Worm (Caenorhabditis elegans) whole organism, L1 larva: Measurements from ENCODE around the gene C46F9.5.

ENCODE experiments used
- C16A3.4 ChIP-seq: fragments of 150-350 bp; optimal IDR thresholded peaks from 2 replicates; lab custom pipeline; 2014; ENCODE audit warnings: missing biosample characterization, missing genetic modification characterization
- C34B4.2 ChIP-seq: sonication (generic microtip); optimal IDR thresholded peaks from 2 replicates; lab custom pipeline; 2017; ENCODE audit warnings: mild to moderate bottlenecking, missing genetic modification characterization, missing compliant biosample characterization
- Y116A8C.19 ChIP-seq: sonication (generic microtip); optimal IDR thresholded peaks from 2 replicates; lab custom pipeline; 2016; ENCODE audit warnings: missing compliant biosample characterization, missing genetic modification characterization, borderline replicate concordance
- aha-1 ChIP-seq: fragments of 150-350 bp; optimal IDR thresholded peaks from 2 replicates; lab custom pipeline; 2014; ENCODE audit warnings: missing biosample characterization, missing genetic modification characterization
- alr-1 ChIP-seq: fragments of 200-800 bp; sonication (Bioruptor generic); optimal IDR thresholded peaks from 2 replicates; lab custom pipeline; 2018; ENCODE audit warnings: borderline replicate concordance, mild to moderate bottlenecking, missing genetic modification characterization, missing compliant biosample characterization
- aly-2 ChIP-seq: fragments of 150-350 bp; optimal IDR thresholded peaks from 2 replicates; lab custom pipeline; 2014; ENCODE audit warnings: missing biosample characterization, missing genetic modification characterization
- blmp-1 ChIP-seq: fragments of 150-350 bp; optimal IDR thresholded peaks from 2 replicates; lab custom pipeline; 2014; ENCODE audit warnings: missing biosample characterization, missing genetic modification characterization
- ceh-88 ChIP-seq: fragments of 200-800 bp; sonication (Bioruptor generic); IDR thresholded peaks from 2 replicates; pipeline ENCODE4 v1.3.6; 2022; ENCODE audit warnings: missing genetic modification characterization, missing compliant biosample characterization
- ceh-90 ChIP-seq: sonication (generic microtip); optimal IDR thresholded peaks from 2 replicates; lab custom pipeline; 2016; ENCODE audit warnings: missing genetic modification characterization, missing compliant biosample characterization
- dpl-1 ChIP-seq, 3 experiments: fragments of 150-350 bp in 2 of 3; sonication (generic microtip) in 1 of 3; optimal IDR thresholded peaks; 2 replicates each; lab custom pipeline; 2014 to 2017; ENCODE audit warnings: missing biosample characterization in 3 of 3, missing genetic modification characterization in 3 of 3, missing genetic modification reagents in 3 of 3
- efl-1 ChIP-seq, 4 experiments: fragments of 150-350 bp; optimal IDR thresholded peaks in 3 of 4; peaks in 1 of 4; 1 replicate in 1 of 4; 2 replicates in 3 of 4; lab custom pipeline; 2014; ENCODE audit warnings: missing biosample characterization in 2 of 4, missing genetic modification characterization in 2 of 4, missing genetic modification reagents in 2 of 4
- egl-27 ChIP-seq, 2 experiments: fragments of 150-350 bp in 1 of 2; sonication (generic microtip); optimal IDR thresholded peaks; 3 replicates each; lab custom pipeline; 2017 to 2018; ENCODE audit warnings: missing biosample characterization in 2 of 2, missing genetic modification characterization in 2 of 2, missing genetic modification reagents in 2 of 2
- elt-2 ChIP-seq: sonication (generic microtip); optimal IDR thresholded peaks from 2 replicates; lab custom pipeline; 2016; ENCODE audit warnings: missing genetic modification characterization, mild to moderate bottlenecking, inconsistent platforms, missing compliant biosample characterization, missing genetic modification reagents
- elt-3 ChIP-seq, 6 experiments: fragments of 150-350 bp in 1 of 6; sonication (generic microtip); optimal IDR thresholded peaks; 2 replicates each; lab custom pipeline; 2017 to 2018; ENCODE audit warnings: missing biosample characterization in 6 of 6, missing genetic modification characterization in 6 of 6, inconsistent platforms in 1 of 6
- ets-5 ChIP-seq: fragments of 200-800 bp; sonication (Bioruptor generic); IDR thresholded peaks from 2 replicates; pipeline ENCODE4 v1.3.6; 2022; ENCODE audit warnings: missing genetic modification characterization, missing compliant biosample characterization
- fkh-10 ChIP-seq: sonication (generic microtip); optimal IDR thresholded peaks from 2 replicates; lab custom pipeline; 2017; ENCODE audit warnings: missing biosample characterization, missing genetic modification reagents, missing genetic modification characterization
- fkh-4 ChIP-seq: sonication (generic microtip); optimal IDR thresholded peaks from 2 replicates; lab custom pipeline; 2016; ENCODE audit warnings: missing compliant biosample characterization, missing genetic modification characterization, borderline replicate concordance
- hlh-17 ChIP-seq: fragments of 200-800 bp; sonication (Bioruptor generic); optimal IDR thresholded peaks from 2 replicates; lab custom pipeline; 2018; ENCODE audit warnings: missing genetic modification characterization, mild to moderate bottlenecking, missing compliant biosample characterization, moderate library complexity, borderline replicate concordance
- hpl-2 ChIP-seq: fragments of 150-350 bp; optimal IDR thresholded peaks from 2 replicates; lab custom pipeline; 2014; ENCODE audit warnings: missing biosample characterization, missing genetic modification reagents, missing genetic modification characterization
- irx-1 ChIP-seq: sonication (generic microtip); optimal IDR thresholded peaks from 2 replicates; lab custom pipeline; 2016; ENCODE audit warnings: missing genetic modification characterization, missing compliant biosample characterization
- isw-1 ChIP-seq: fragments of 200-800 bp; sonication (Bioruptor generic); IDR thresholded peaks from 2 replicates; pipeline ENCODE4 v1.3.6; 2022; ENCODE audit warnings: missing genetic modification characterization, missing compliant biosample characterization
- lin-13 ChIP-seq: fragments of 150-350 bp; optimal IDR thresholded peaks from 2 replicates; lab custom pipeline; 2014; ENCODE audit warnings: missing biosample characterization, missing genetic modification reagents, missing genetic modification characterization
- lin-14 ChIP-seq: fragments of 200-800 bp; sonication (Bioruptor generic); optimal IDR thresholded peaks from 2 replicates; lab custom pipeline; 2018; ENCODE audit warnings: mild to moderate bottlenecking, missing genetic modification characterization, moderate library complexity, missing compliant biosample characterization
- lin-15B ChIP-seq: fragments of 150-350 bp; sonication (generic microtip); optimal IDR thresholded peaks from 3 replicates; lab custom pipeline; 2014; ENCODE audit warnings: missing biosample characterization, missing genetic modification characterization
- lin-35 ChIP-seq, 2 experiments: fragments of 150-350 bp; optimal IDR thresholded peaks; 2 replicates each; lab custom pipeline; 2014; ENCODE audit warnings: missing biosample characterization in 2 of 2, missing genetic modification characterization in 2 of 2, missing genetic modification reagents in 2 of 2
- lir-3 ChIP-seq: sonication (generic microtip); optimal IDR thresholded peaks from 2 replicates; lab custom pipeline; 2016; ENCODE audit warnings: mild to moderate bottlenecking, missing genetic modification characterization, moderate library complexity, missing compliant biosample characterization; ENCODE audit not compliant: poor library complexity
- mdl-1 ChIP-seq, 2 experiments: fragments of 150-350 bp; optimal IDR thresholded peaks; 2 replicates each; lab custom pipeline; 2014 to 2017; ENCODE audit warnings: missing biosample characterization in 2 of 2, missing genetic modification characterization in 2 of 2, inconsistent platforms in 1 of 2
- nhr-20 ChIP-seq: sonication (generic microtip); optimal IDR thresholded peaks from 2 replicates; lab custom pipeline; 2016; ENCODE audit warnings: mild to moderate bottlenecking, missing genetic modification characterization, missing compliant biosample characterization
- nhr-28 ChIP-seq: fragments of 150-350 bp; optimal IDR thresholded peaks from 2 replicates; lab custom pipeline; 2014; ENCODE audit warnings: missing biosample characterization, missing genetic modification characterization
- nhr-77 ChIP-seq: fragments of 150-350 bp; optimal IDR thresholded peaks from 2 replicates; lab custom pipeline; 2014; ENCODE audit warnings: missing biosample characterization, missing genetic modification characterization
- sup-37 ChIP-seq: fragments of 200-800 bp; sonication (Bioruptor generic); optimal IDR thresholded peaks from 2 replicates; lab custom pipeline; 2018; ENCODE audit warnings: mild to moderate bottlenecking, missing genetic modification characterization, missing compliant biosample characterization
- swsn-7 ChIP-seq: sonication (generic microtip); optimal IDR thresholded peaks from 2 replicates; lab custom pipeline; 2016; ENCODE audit warnings: missing genetic modification characterization, missing compliant biosample characterization
- tbx-2 ChIP-seq: sonication (generic microtip); optimal IDR thresholded peaks from 2 replicates; lab custom pipeline; 2016; ENCODE audit warnings: missing genetic modification characterization, missing compliant biosample characterization
- unc-86 ChIP-seq: sonication (generic microtip); optimal IDR thresholded peaks from 2 replicates; lab custom pipeline; 2016; ENCODE audit warnings: missing genetic modification characterization, missing compliant biosample characterization
- xbp-1 ChIP-seq: sonication (generic microtip); optimal IDR thresholded peaks from 2 replicates; lab custom pipeline; 2016; ENCODE audit warnings: missing genetic modification characterization, missing compliant biosample characterization
- zip-4 ChIP-seq: fragments of 200-800 bp; sonication (Bioruptor generic); optimal IDR thresholded peaks from 2 replicates; lab custom pipeline; 2018; ENCODE audit warnings: mild to moderate bottlenecking, missing genetic modification characterization, moderate library complexity, missing compliant biosample characterization

Gene C46F9.5

DNA sequence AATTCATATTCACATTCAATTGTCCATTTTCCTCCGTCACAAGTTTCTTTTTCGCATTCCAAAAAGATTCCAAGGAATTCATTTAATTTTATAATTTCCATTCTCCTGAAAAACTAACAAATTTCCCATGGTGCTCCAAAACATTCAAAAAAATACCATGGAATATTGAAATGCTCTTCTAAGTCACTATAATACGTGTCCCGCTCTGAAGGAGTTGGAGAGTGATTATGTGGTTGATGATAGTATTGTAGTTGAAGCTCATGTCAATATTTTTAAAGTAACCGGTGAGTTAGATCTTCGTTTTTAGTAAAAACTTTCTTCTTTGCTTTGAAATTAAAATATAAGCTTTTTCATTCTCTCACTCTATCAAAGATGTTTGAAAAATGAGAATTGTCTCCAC is 4.7 kb upstream of the C46F9.5 start, which contains the start of gene math-9:
TSS of gene math-9 (minus strand) at position 101 of the 400 bp plus-strand sequence.
- TF ChIP-seq efl-1 (optimal IDR thresholded peaks at IDR 0.05; lab: Kevin White, UChicago) (no peak), efl-1 (GFP tag; optimal IDR thresholded peaks at IDR 0.05 in 1 of 2; lab: Kevin White, UChicago) (peak in 1 of 2 experiments; percentile 45), nhr-77 (tag; lab: Kevin White, UChicago) (no peak), hpl-2 (GFP tag; lab: Kevin White, UChicago) (no peak), mdl-1 (tag; optimal IDR thresholded peaks at IDR 0.05; lab: Kevin White, UChicago) (no peak), elt-3 (tag; optimal IDR thresholded peaks at IDR 0.05; lab: Kevin White, UChicago) (no peak)

DNA sequence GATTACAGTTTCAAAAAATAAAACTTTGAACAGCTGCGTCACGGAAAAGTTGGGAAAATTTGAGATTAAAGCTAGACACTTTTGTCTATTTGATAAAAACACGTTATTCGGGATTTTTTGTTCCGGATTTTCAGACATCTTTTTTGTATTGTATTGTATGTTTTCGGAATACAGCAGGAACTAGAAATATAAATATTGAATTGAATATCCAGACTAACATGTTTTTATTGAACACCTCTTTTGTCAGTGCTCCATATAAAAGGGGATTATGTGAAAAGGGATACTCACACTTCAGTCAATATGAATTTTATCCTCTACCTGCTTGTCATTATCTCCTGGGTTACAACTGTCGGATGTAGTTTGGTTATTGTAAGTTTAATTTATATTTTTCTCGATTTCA is 1.5 kb upstream of the C46F9.5 start, which contains the start of gene C16C4.1:
TSS of gene C16C4.1 (plus strand) at position 301 of the 400 bp plus-strand sequence.
- no peak for TF ChIP-seq egl-27 (tag; optimal IDR thresholded peaks at IDR 0.05; lab: Kevin White, UChicago)
- no peak for TF ChIP-seq dpl-1 (GFP tag; optimal IDR thresholded peaks at IDR 0.05; lab: Kevin White, UChicago)
- no peak for TF ChIP-seq fkh-4 (tag; lab: Kevin White, UChicago)
- TF ChIP-seq zip-4, result no peak
- TF ChIP-seq aha-1 (tag; lab: Kevin White, UChicago), result no peak
- no peak for TF ChIP-seq alr-1
- no peak for TF ChIP-seq nhr-20 (tag; lab: Kevin White, UChicago)
- no peak for TF ChIP-seq lin-14
- no peak for TF ChIP-seq xbp-1 (tag; lab: Kevin White, UChicago)
- TF ChIP-seq swsn-7 (tag; lab: Kevin White, UChicago), result no peak
- no peak for TF ChIP-seq lin-35 (GFP tag; optimal IDR thresholded peaks at IDR 0.05; lab: Kevin White, UChicago)
- no peak for TF ChIP-seq ceh-88
- no peak for TF ChIP-seq sup-37 (GFP tag; lab: Kevin White, UChicago)
- TF ChIP-seq lir-3 (tag; lab: Kevin White, UChicago), result no peak
- no peak for TF ChIP-seq lin-15B (tag; lab: Kevin White, UChicago)

DNA sequence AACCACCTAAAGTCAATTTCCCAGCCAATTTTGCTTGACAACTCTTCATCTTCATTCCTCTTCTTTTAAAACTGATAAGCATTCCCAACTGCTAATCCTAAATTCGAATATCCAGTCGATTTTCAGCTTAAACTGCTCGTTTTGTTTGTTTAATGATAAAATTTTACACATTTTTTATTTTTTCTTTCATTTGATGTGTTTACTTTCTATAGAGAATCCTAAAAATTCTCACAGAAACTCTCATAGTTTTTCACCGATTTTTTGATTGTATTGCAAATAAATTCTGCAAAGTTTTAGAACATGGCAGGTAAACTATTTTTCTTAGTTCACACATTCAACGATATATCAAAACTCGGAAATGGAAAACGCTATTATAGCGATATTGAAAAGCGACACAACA is 384 bp downstream of the C46F9.5 start, which contains the start of gene math-25:
TSS of gene math-25 (plus strand) at position 301 of the 400 bp plus-strand sequence.
- TF ChIP-seq elt-2 (tag; lab: Kevin White, UChicago) (no peak), sup-37 (GFP tag; lab: Kevin White, UChicago) (no peak), hlh-17 (no peak), dpl-1 (GFP tag; optimal IDR thresholded peaks at IDR 0.05; lab: Kevin White, UChicago) (no peak), irx-1 (no peak), nhr-20 (tag; lab: Kevin White, UChicago) (no peak), blmp-1 (tag; lab: Kevin White, UChicago) (no peak), efl-1 (optimal IDR thresholded peaks at IDR 0.05; lab: Kevin White, UChicago) (no peak), efl-1 (GFP tag; optimal IDR thresholded peaks at IDR 0.05 in 1 of 2; lab: Kevin White, UChicago) (no peak), unc-86 (no peak), swsn-7 (tag; lab: Kevin White, UChicago) (no peak), nhr-28 (tag; lab: Kevin White, UChicago) (no peak), tbx-2 (no peak), ets-5 (GFP tag; lab: Robert Waterston, UW) (no peak), nhr-77 (tag; lab: Kevin White, UChicago) (no peak), C34B4.2 (tag; lab: Kevin White, UChicago) (no peak), isw-1 (GFP tag; lab: Robert Waterston, UW) (no peak), C16A3.4 (tag; lab: Kevin White, UChicago) (no peak), Y116A8C.19 (tag; lab: Kevin White, UChicago) (no peak), elt-3 (tag; optimal IDR thresholded peaks at IDR 0.05; lab: Kevin White, UChicago) (no peak), ceh-90 (no peak)

DNA sequence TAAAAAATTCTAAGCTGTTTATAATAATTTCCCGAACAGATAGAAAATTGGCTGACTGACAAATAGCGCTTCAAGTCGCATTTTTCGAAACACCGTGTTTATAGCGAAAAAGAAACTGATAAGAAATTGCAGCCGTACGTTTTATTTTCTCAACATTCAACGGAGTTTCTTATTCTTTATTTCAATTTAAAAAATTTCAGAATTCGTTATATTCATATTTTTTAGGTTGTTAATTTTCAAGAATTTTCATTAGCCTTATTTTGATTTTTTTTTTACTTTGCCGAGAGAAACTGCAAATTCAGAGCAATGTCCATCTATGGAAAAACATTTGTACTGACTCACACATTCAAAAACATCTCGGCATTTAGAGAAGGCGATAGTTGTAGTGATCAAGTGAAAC is 2.6 kb downstream of the C46F9.5 start, which contains the start of gene C46F9.6:
TSS of gene C46F9.6 (plus strand) at position 301 of the 400 bp plus-strand sequence.
- TF ChIP-seq aly-2 (tag; lab: Kevin White, UChicago), result no peak
- TF ChIP-seq fkh-10 (GFP tag; lab: Kevin White, UChicago), result no peak
- TF ChIP-seq nhr-77 (tag; lab: Kevin White, UChicago), result no peak
- no peak for TF ChIP-seq lin-13 (GFP tag; lab: Kevin White, UChicago)
- TF ChIP-seq elt-2 (tag; lab: Kevin White, UChicago), result peak; percentile 6
- TF ChIP-seq, all 84 proteins: peak for 1
